Worm (Caenorhabditis elegans): Measurements from ENCODE around the gene Y69A2AR.47.

The Y69A2AR.47 gene

DNA sequence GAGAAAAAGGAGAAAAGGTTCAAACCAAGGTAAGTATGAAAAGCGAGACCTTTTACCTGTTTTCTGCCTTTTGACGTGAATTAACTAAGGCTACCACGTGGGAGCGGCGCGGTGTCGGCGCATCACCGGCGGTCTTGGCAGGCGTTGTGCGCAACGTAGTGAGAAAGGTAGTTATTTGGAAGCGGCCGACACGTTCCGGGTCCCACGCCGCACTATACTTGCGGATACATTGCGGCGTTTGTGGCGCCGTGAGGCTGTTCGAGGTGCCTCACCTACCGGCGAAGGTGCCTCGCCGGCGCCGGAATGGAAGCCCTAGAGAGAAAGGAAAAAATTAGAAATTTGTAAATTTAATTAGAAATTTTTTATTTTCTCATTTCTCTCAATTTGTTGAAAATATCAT lies 44.7 kb upstream of the Y69A2AR.47 start:
- TF ChIP-seq lin-35 (GFP tag; optimal IDR thresholded peaks at IDR 0.05) (no peak), nhr-85 (tag) (no peak), lin-15B (tag; optimal IDR thresholded peaks at IDR 0.05) (no peak), nhr-90 (tag; optimal IDR thresholded peaks at IDR 0.05; ENCODE audit: poor library complexity) (no peak), snu-23 (GFP tag; optimal IDR thresholded peaks at IDR 0.05) (no peak), mep-1 (tag; optimal IDR thresholded peaks at IDR 0.05) (no peak), hlh-4 (tag; optimal IDR thresholded peaks at IDR 0.05) (no peak)

DNA sequence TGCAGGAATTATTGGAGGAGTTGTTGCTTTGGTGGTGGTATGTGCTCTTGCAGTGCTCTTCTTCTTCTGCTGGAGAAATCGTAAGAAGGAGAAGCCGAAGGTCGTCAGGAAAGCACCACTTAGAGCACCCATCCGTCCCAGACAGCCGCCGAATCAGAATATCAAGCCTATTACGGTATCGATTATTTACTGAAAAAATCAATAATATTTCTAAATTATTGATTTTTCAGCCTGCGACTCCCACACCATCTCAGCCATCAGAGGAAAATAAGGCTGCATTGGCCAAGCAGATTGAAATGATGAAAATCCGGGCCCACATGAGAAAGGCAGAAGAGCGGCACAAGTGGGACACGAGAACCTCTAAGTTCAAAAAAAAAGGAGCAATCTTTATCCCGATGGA lies 41.3 kb upstream of the Y69A2AR.47 start:
- TF ChIP-seq unc-130 (tag; optimal IDR thresholded peaks at IDR 0.05) (no peak), mep-1 (tag; optimal IDR thresholded peaks at IDR 0.05) (no peak), jun-1 (tag; optimal IDR thresholded peaks at IDR 0.05) (no peak), nhr-19 (GFP tag; conservative IDR thresholded peaks at IDR 0.05) (no peak), sptf-1 (tag; optimal IDR thresholded peaks at IDR 0.05) (no peak)

DNA sequence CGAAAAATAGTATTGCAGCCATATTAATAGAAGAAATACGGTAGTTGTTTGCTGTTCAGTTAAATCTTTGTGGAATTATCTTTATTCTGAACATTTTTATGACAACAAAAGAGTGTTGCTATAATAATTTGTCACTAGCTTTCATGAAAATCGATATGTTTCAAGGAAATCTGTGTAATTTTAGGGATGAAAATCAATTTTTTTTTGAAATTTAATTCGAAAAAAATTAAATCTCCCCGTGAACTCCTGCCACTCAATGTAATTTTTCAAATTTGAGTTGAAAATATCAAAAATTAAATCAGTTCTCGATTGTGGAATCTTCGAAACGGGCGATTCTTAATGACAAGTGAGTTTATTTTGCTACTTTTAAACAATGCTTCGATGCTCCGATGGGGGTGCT lies 36.2 kb upstream of the Y69A2AR.47 start, which contains the start of gene Y69A2AR.46:
TSS of gene Y69A2AR.46 (plus strand) at position 301 of the 400 bp plus-strand sequence.
- TF ChIP-seq efl-1 (optimal IDR thresholded peaks at IDR 0.05): no peak
- TF ChIP-seq efl-1 (GFP tag; optimal IDR thresholded peaks at IDR 0.05 in 1 of 2): no peak
- TF ChIP-seq hlh-4 (tag; optimal IDR thresholded peaks at IDR 0.05): no peak
- TF ChIP-seq mef-2 (tag; optimal IDR thresholded peaks at IDR 0.05): no peak
- TF ChIP-seq unc-62 (GFP tag; optimal IDR thresholded peaks at IDR 0.05): no peak
- no peak for TF ChIP-seq hpl-2 (GFP tag; optimal IDR thresholded peaks at IDR 0.05)
- no peak for TF ChIP-seq ces-1 (GFP tag; optimal IDR thresholded peaks at IDR 0.05)
- no peak for TF ChIP-seq fos-1 (tag; optimal IDR thresholded peaks at IDR 0.05)
- no peak for TF ChIP-seq lin-15B (tag; optimal IDR thresholded peaks at IDR 0.05)
- no peak for TF ChIP-seq xbp-1 (tag; optimal IDR thresholded peaks at IDR 0.05)
- TF ChIP-seq skn-1 (tag; optimal IDR thresholded peaks at IDR 0.05): no peak
- TF ChIP-seq mab-9 (GFP tag; IDR thresholded peaks at IDR 0.05): no peak
- no peak for TF ChIP-seq dpl-1 (GFP tag; optimal IDR thresholded peaks at IDR 0.05)
- TF ChIP-seq egl-13 (tag; optimal IDR thresholded peaks at IDR 0.05): no peak
- TF ChIP-seq elt-3 (tag; optimal IDR thresholded peaks at IDR 0.05): no peak

DNA sequence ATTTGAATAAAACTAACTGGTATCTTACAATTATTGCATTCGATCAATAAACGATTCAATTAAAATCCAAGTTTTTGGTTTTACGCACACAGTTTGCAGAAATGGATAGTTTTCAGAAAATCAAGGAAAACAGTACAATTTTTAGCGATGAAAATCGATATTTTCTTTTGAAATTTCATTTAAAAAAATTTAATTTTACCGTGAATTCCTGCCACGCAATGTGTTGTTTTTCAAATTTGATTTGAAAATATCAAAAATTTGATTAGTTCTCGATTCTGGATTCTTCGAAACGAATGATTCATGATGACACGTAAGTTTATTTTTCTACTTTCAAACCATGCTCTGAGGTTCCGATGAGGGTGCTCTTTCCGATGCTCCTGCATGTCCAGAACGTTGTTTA lies 35.4 kb upstream of the Y69A2AR.47 start, which contains the start of gene Y69A2AR.50:
TSS of gene Y69A2AR.50 (plus strand) at position 301 of the 400 bp plus-strand sequence.
- no peak for TF ChIP-seq fkh-4 (tag; optimal IDR thresholded peaks at IDR 0.05; ENCODE audit: borderline replicate concordance)
- no peak for TF ChIP-seq tbx-2 (tag; optimal IDR thresholded peaks at IDR 0.05)
- TF ChIP-seq efl-1 (optimal IDR thresholded peaks at IDR 0.05): no peak
- TF ChIP-seq efl-1 (GFP tag; optimal IDR thresholded peaks at IDR 0.05 in 1 of 2): no peak

DNA sequence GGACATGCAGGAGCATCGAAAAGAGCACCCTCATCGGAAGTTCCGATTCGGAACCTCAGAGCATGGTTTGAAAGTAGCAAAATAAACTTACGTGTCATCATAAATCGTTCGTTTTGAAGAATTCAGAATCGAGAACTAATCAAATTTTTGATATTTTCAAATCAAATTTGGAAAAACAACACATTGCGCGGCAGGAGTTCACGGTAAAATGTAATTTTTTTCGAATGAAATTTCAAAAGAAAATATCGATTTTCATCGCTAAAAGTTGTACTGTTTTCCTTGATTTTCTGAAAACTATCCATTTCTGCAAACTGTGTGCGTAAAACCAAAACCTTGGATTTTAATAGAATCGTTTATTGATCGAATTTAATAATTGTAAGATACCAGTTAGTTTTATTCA lies 33.5 kb upstream of the Y69A2AR.47 start, which contains the start of gene Y69A2AR.24:
TSS of gene Y69A2AR.24 (minus strand) at position 101 of the 400 bp plus-strand sequence.
- TF ChIP-seq nhr-90 (tag; optimal IDR thresholded peaks at IDR 0.05; ENCODE audit: poor library complexity) (no peak), aly-2 (tag; optimal IDR thresholded peaks at IDR 0.05) (no peak), nhr-28 (tag; optimal IDR thresholded peaks at IDR 0.05) (no peak)

DNA sequence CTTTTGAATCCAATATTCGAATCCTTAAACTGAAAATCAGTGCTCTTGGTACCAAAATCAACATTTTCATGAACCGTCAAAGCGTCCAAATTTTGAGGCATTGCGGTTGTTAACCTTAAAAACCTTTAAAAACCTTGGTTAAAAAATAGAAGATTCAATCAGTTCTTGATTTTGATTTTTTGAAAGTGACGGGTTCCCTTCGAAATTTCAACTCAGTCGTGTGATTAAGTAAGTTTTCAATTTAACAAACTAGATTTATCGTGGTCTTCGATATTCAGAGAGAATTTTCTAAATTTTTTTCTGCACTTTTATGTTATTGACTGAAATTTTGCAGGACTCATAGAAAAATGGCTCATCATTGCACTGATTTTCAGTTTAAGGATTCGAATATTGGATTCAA lies 29.2 kb upstream of the Y69A2AR.47 start, which contains the start of the genes Y69A2AR.25 and Y69A2AR.12:
TSS of gene Y69A2AR.25 (minus strand) at position 101 of the 400 bp plus-strand sequence.
TSS of gene Y69A2AR.12 (plus strand) at position 348 of the 400 bp plus-strand sequence.
- TF ChIP-seq ets-5 (GFP tag; IDR thresholded peaks at IDR 0.05): no peak
- TF ChIP-seq pqm-1 (tag; optimal IDR thresholded peaks at IDR 0.05): no peak
- TF ChIP-seq pax-3 (tag; optimal IDR thresholded peaks at IDR 0.05): no peak
- no peak for TF ChIP-seq nhr-76 (tag; optimal IDR thresholded peaks at IDR 0.05)
- no peak for TF ChIP-seq lin-35 (GFP tag; optimal IDR thresholded peaks at IDR 0.05)
- TF ChIP-seq mep-1 (tag; optimal IDR thresholded peaks at IDR 0.05): no peak
- no peak for TF ChIP-seq F16B12.6 (tag; optimal IDR thresholded peaks at IDR 0.05)
- no peak for TF ChIP-seq C34B4.2 (tag; optimal IDR thresholded peaks at IDR 0.05)
- no peak for TF ChIP-seq dsc-1 (tag; optimal IDR thresholded peaks at IDR 0.05)
- TF ChIP-seq nhr-20 (tag; optimal IDR thresholded peaks at IDR 0.05): no peak
- no peak for TF ChIP-seq efl-1 (optimal IDR thresholded peaks at IDR 0.05)
- no peak for TF ChIP-seq efl-1 (GFP tag; optimal IDR thresholded peaks at IDR 0.05 in 1 of 2)

Data from whole organism, L1 larva.